Fruit fly (Drosophila melanogaster) whole organism, adult: ENCODE data around the gene CG31465.

ENCODE experiments used
- CG12768 ChIP-seq: fragments of 200-800 bp; sonication (Bioruptor generic); optimal IDR thresholded peaks from 2 replicates; lab custom pipeline; 2017; ENCODE audit warnings: missing biosample characterization, missing genetic modification characterization, mild to moderate bottlenecking, moderate library complexity, missing genetic modification reagents
- CG14711 ChIP-seq: fragments of 200-800 bp; sonication (Bioruptor generic); optimal IDR thresholded peaks from 2 replicates; lab custom pipeline; 2018; ENCODE audit warnings: missing biosample characterization, mild to moderate bottlenecking, missing genetic modification characterization, moderate library complexity
- CG7101 ChIP-seq: fragments of 200-800 bp; sonication (Bioruptor generic); optimal IDR thresholded peaks from 2 replicates; lab custom pipeline; 2018; ENCODE audit warnings: missing biosample characterization, mild to moderate bottlenecking, missing genetic modification characterization, moderate library complexity
- cic ChIP-seq: fragments of 200-800 bp; sonication (Bioruptor generic); optimal IDR thresholded peaks from 2 replicates; lab custom pipeline; 2017; ENCODE audit warnings: missing biosample characterization, mild to moderate bottlenecking, missing genetic modification characterization, moderate library complexity
- kay ChIP-seq: fragments of 200-800 bp; sonication (Bioruptor generic); peaks from one replicate; lab custom pipeline; 2016; ENCODE audit warnings: missing biosample characterization, missing genetic modification characterization, borderline replicate concordance
- ovo ChIP-seq: fragments of 200-800 bp; sonication (Bioruptor generic); optimal IDR thresholded peaks from 2 replicates; lab custom pipeline; 2016; ENCODE audit warnings: missing biosample characterization, missing genetic modification characterization

DNA sequence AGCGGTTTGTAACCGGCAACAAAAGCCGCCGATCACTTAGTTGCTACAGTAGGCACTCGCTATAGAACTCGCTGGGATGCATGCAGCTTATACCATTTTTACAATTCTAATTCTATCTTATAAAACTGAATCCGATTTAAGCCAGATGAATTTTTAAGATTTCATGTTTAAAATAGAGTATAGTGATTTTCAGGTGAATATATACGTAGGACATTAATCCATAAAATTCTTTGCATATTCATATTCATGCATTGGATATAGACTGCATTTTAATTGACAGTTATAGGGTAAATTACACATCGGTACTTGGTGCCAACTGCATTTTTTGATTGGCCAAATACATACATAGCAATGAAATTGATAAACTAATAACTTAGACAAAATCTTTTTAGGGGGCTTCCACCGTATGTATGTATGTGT is 7.0 kb downstream of the CG31465 start:
- TF ChIP-seq cic (GFP tag; lab: Kevin White, UChicago) (no peak), CG7101 (tag; lab: Kevin White, UChicago) (peak; percentile 24), ovo (GFP tag; lab: Kevin White, UChicago) (no peak), CG12768 (GFP tag; lab: Kevin White, UChicago) (peak; percentile 14), CG14711 (tag; lab: Kevin White, UChicago) (peak; percentile 26), kay (GFP tag; lab: Kevin White, UChicago) (peak; percentile 54)
